Fruit fly (Drosophila melanogaster) whole organism, embryonic: ENCODE results near the gene Cralbp.

Experiments used
- CG13624 ChIP-seq: fragments of 200-800 bp; sonication (Bioruptor generic); optimal IDR thresholded peaks from 2 replicates; lab custom pipeline; 2016; ENCODE audit warnings: missing biosample characterization, missing genetic modification characterization
- CG14710 ChIP-seq: fragments of 200-800 bp; sonication (Bioruptor generic); optimal IDR thresholded peaks from 3 replicates; lab custom pipeline; 2019; ENCODE audit warnings: missing biosample characterization, mild to moderate bottlenecking, missing genetic modification characterization, moderate library complexity
- CG31388 ChIP-seq: fragments of 200-800 bp; sonication (Bioruptor generic); optimal IDR thresholded peaks from 2 replicates; lab custom pipeline; 2016; ENCODE audit warnings: missing biosample characterization, missing genetic modification characterization
- dmrt99B ChIP-seq: fragments of 200-800 bp; sonication (Bioruptor generic); optimal IDR thresholded peaks from 2 replicates; lab custom pipeline; 2018; ENCODE audit warnings: missing biosample characterization, mild to moderate bottlenecking, missing genetic modification characterization, moderate library complexity
- sc ChIP-seq, 3 experiments: fragments of >200 bp in 2 of 3; fragments of 200-800 bp in 1 of 3; sonication (Bioruptor generic) in 1 of 3; optimal IDR thresholded peaks; 2 replicates in 2 of 3; 3 replicates in 1 of 3; lab custom pipeline; 2017; ENCODE audit warnings: mild to moderate bottlenecking in 1 of 3, missing biosample characterization in 1 of 3, missing genetic modification characterization in 1 of 3, missing genetic modification reagents in 1 of 3

DNA sequence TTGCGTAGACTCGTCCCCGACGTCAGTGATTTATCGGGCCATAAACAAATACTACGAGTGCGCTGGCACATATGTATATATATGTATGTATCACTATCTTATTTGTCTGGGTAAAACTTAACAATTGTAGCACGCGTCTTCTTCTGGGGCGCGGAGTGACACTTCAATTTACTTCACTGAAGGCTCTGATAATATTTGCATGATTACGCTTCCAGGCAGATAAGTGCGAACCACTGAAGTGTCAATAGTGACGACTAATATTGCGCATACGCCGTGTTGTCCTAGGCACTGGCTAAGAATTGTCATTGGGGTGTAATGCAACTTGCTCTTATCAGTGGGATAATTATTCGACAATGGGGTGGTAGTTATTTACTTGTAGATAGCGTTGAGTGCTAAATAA is 35.0 kb upstream of the Cralbp start:
- TF ChIP-seq dmrt99B (tag; lab: Kevin White, UChicago) = no peak
- TF ChIP-seq sc (optimal IDR thresholded peaks at IDR 0.05; lab: Kevin White, UChicago) = no peak
- TF ChIP-seq sc (GFP tag; optimal IDR thresholded peaks at IDR 0.05; lab: Kevin White, UChicago) = no peak
- no peak for TF ChIP-seq CG31388 (GFP tag; lab: Kevin White, UChicago)
- no peak for TF ChIP-seq CG13624 (GFP tag; lab: Kevin White, UChicago)
- no peak for TF ChIP-seq CG14710
